Worm (Caenorhabditis elegans) whole organism, L4/young adult: ENCODE results near the gene srsx-16.

Experiments
- W03F9.2 ChIP-seq: fragments of 150-350 bp; optimal IDR thresholded peaks from 2 replicates; lab custom pipeline; 2014; ENCODE audit warnings: missing biosample characterization, missing genetic modification characterization
- dao-5 ChIP-seq: sonication (generic microtip); optimal IDR thresholded peaks from 2 replicates; lab custom pipeline; 2016; ENCODE audit warnings: missing genotype, missing genetic modification characterization, moderate library complexity, missing compliant biosample characterization
- him-1 ChIP-seq: sonication (generic microtip); optimal IDR thresholded peaks from 2 replicates; lab custom pipeline; 2016; ENCODE audit warnings: missing genotype, missing genetic modification reagents, missing genetic modification characterization, missing compliant biosample characterization

The srsx-16 gene

ce11 chrIV:5586320-5586720 lies 33.2 kb downstream of the srsx-16 start:
- no peak for TF ChIP-seq W03F9.2 (tag; lab: Kevin White, UChicago)
- TF ChIP-seq him-1 (tag; lab: Kevin White, UChicago) = no peak

ce11 chrIV:5584384-5584783 lies 35.2 kb downstream of the srsx-16 start, which contains the start of gene fkh-7:
Gene fkh-7 (plus strand): TSS chrIV:5584684.
- TF ChIP-seq dao-5 (no peak), W03F9.2 (tag; lab: Kevin White, UChicago) (no peak)

ce11 chrIV:5583184-5583583 lies 36.4 kb downstream of the srsx-16 start:
- TF ChIP-seq him-1 (tag; lab: Kevin White, UChicago) = no peak
- no peak for TF ChIP-seq dao-5
- no peak for TF ChIP-seq W03F9.2 (tag; lab: Kevin White, UChicago)

- TF ChIP-seq him-1 (tag; lab: Kevin White, UChicago) = no peak
Observed at ce11 chrIV:5582760-5583159, 36.8 kb downstream of the srsx-16 start.

- TF ChIP-seq dao-5 (no peak), him-1 (tag; lab: Kevin White, UChicago) (no peak), W03F9.2 (tag; lab: Kevin White, UChicago) (peak; percentile 4)
Observed at ce11 chrIV:5582267-5582666, 37.3 kb downstream of the srsx-16 start.

- TF ChIP-seq W03F9.2 (tag; lab: Kevin White, UChicago) (no peak), dao-5 (no peak), him-1 (tag; lab: Kevin White, UChicago) (no peak)
Observed at ce11 chrIV:5580588-5581308, 38.8 kb downstream of the srsx-16 start.

ce11 chrIV:5574033-5574432 lies 45.5 kb downstream of the srsx-16 start, which contains the start of gene T12E12.6:
Gene T12E12.6 (minus strand): TSS chrIV:5574133.
- no peak for TF ChIP-seq dao-5
- no peak for TF ChIP-seq W03F9.2 (tag; lab: Kevin White, UChicago)
- TF ChIP-seq him-1 (tag; lab: Kevin White, UChicago) = no peak

ce11 chrIV:5572693-5573092 lies 46.9 kb downstream of the srsx-16 start:
- TF ChIP-seq him-1 (tag; lab: Kevin White, UChicago) (no peak), dao-5 (no peak), W03F9.2 (tag; lab: Kevin White, UChicago) (no peak)
